Worm (Caenorhabditis elegans): ENCODE data around the gene nhr-55.

- TF ChIP-seq ztf-23 (GFP tag; IDR thresholded peaks at IDR 0.05) (no peak), tab-1 (GFP tag; IDR thresholded peaks at IDR 0.05) (no peak), ztf-29 (GFP tag; IDR thresholded peaks at IDR 0.05) (no peak)
These were observed 44.1 kb upstream of the nhr-55 start, which contains the start of gene B0554.2 for ce11 chrV:433898-434297.

All from whole organism, midembryonic.